Fruit fly (Drosophila melanogaster): ENCODE measurements around the gene PhKgamma.
A peak's percentile ranks its signal among the peaks of the same experiment; 100 is the strongest.

- TF ChIP-seq CG6808 (GFP tag; optimal IDR thresholded peaks at IDR 0.05) (no peak), Eip78C (GFP tag) (peak; percentile 57), Gug (GFP tag; IDR thresholded peaks at IDR 0.05) (no peak), topi (GFP tag; optimal IDR thresholded peaks at IDR 0.05) (no peak), dsx (GFP tag; optimal IDR thresholded peaks at IDR 0.05; ENCODE audit: poor library complexity, severe bottlenecking) (no peak), Lpt (GFP tag; optimal IDR thresholded peaks at IDR 0.05) (no peak)
These were observed 21.9 kb downstream of the PhKgamma start, which contains the start of gene prtp for dm6 chrX:11716731-11717326.

Measured in whole organism, prepupa.